Fruit fly (Drosophila melanogaster) whole organism, embryonic: Measurements from ENCODE around the gene CG10348.

Experiments used
- ATbp ChIP-seq: fragments of 200-800 bp; sonication (Bioruptor generic); optimal IDR thresholded peaks from 2 replicates; lab custom pipeline; 2017; ENCODE audit warnings: missing biosample characterization, mild to moderate bottlenecking, missing genetic modification characterization, missing genetic modification reagents
- B-H1 ChIP-seq: fragments of 200-800 bp; sonication (Bioruptor generic); IDR thresholded peaks from 3 replicates; pipeline ENCODE4 v1.3.6; 2022; ENCODE audit warnings: missing biosample characterization, missing genetic modification characterization
- CG1024 ChIP-seq: fragments of 200-800 bp; sonication (Bioruptor generic); IDR thresholded peaks from 2 replicates; pipeline ENCODE4 v1.3.6; 2022; ENCODE audit warnings: missing biosample characterization, missing genetic modification characterization
- CG11456 ChIP-seq: fragments of 200-800 bp; sonication (Bioruptor generic); IDR thresholded peaks from 3 replicates; pipeline ENCODE4 v1.3.6; 2022; ENCODE audit warnings: missing biosample characterization, missing genetic modification characterization
- CG11695 ChIP-seq: fragments of 200-800 bp; sonication (Bioruptor generic); IDR thresholded peaks from 3 replicates; pipeline ENCODE4 v1.3.6; 2022; ENCODE audit warnings: missing biosample characterization, missing genetic modification characterization
- CG12391 ChIP-seq: fragments of 200-800 bp; sonication (Bioruptor generic); optimal IDR thresholded peaks from 3 replicates; lab custom pipeline; 2018; ENCODE audit warnings: missing biosample characterization, mild to moderate bottlenecking, missing genetic modification characterization, moderate library complexity
- CG13424 ChIP-seq: fragments of 200-800 bp; sonication (Bioruptor generic); optimal IDR thresholded peaks from 2 replicates; lab custom pipeline; 2019; ENCODE audit warnings: missing biosample characterization, mild to moderate bottlenecking, missing genetic modification characterization, moderate library complexity
- CG13624 ChIP-seq: fragments of 200-800 bp; sonication (Bioruptor generic); optimal IDR thresholded peaks from 2 replicates; lab custom pipeline; 2016; ENCODE audit warnings: missing biosample characterization, missing genetic modification characterization
- CG1603 ChIP-seq: fragments of 200-800 bp; sonication (Bioruptor generic); optimal IDR thresholded peaks from 2 replicates; lab custom pipeline; 2019; ENCODE audit warnings: missing biosample characterization, mild to moderate bottlenecking, missing genetic modification characterization, moderate library complexity
- CG17802 ChIP-seq: fragments of 200-800 bp; sonication (Bioruptor generic); optimal IDR thresholded peaks from 2 replicates; lab custom pipeline; 2018; ENCODE audit warnings: missing biosample characterization, mild to moderate bottlenecking, missing genetic modification characterization, moderate library complexity
- CG17912 ChIP-seq: fragments of 200-800 bp; sonication (Bioruptor generic); optimal IDR thresholded peaks from 2 replicates; lab custom pipeline; 2018; ENCODE audit warnings: missing biosample characterization, mild to moderate bottlenecking, missing genetic modification characterization
- CG18262 ChIP-seq: fragments of 200-800 bp; optimal IDR thresholded peaks from 3 replicates; lab custom pipeline; 2019; ENCODE audit warnings: missing biosample characterization, mild to moderate bottlenecking, missing genetic modification characterization, moderate library complexity
- CG31365 ChIP-seq: fragments of 200-800 bp; sonication (Bioruptor generic); optimal IDR thresholded peaks from 2 replicates; lab custom pipeline; 2018; ENCODE audit warnings: missing biosample characterization, mild to moderate bottlenecking, missing genetic modification characterization
- CG42726 ChIP-seq: fragments of 200-800 bp; sonication (Bioruptor generic); IDR thresholded peaks from 2 replicates; pipeline ENCODE4 v1.3.6; 2022; ENCODE audit warnings: missing biosample characterization, missing genetic modification characterization; ENCODE audit not compliant: partially characterized antibody
- CG4404 ChIP-seq: fragments of 200-800 bp; sonication (Bioruptor generic); IDR thresholded peaks from 2 replicates; pipeline ENCODE4 v1.3.6; 2022; ENCODE audit warnings: missing biosample characterization, missing genetic modification characterization
- CG4820 ChIP-seq: fragments of 200-800 bp; sonication (Bioruptor generic); optimal IDR thresholded peaks from 3 replicates; lab custom pipeline; 2016; ENCODE audit warnings: missing biosample characterization, missing genetic modification characterization
- CG6654 ChIP-seq: fragments of 200-800 bp; sonication (Bioruptor generic); optimal IDR thresholded peaks from 2 replicates; lab custom pipeline; 2017; ENCODE audit warnings: missing biosample characterization, mild to moderate bottlenecking, missing genetic modification characterization
- CG6813 ChIP-seq: fragments of 200-800 bp; sonication (Bioruptor generic); optimal IDR thresholded peaks from 2 replicates; lab custom pipeline; 2017; ENCODE audit warnings: missing biosample characterization, missing genetic modification characterization, mild to moderate bottlenecking, moderate library complexity, missing genetic modification reagents
- CG7745 ChIP-seq: fragments of 200-800 bp; sonication (Bioruptor generic); optimal IDR thresholded peaks from 2 replicates; lab custom pipeline; 2018; ENCODE audit warnings: missing biosample characterization, mild to moderate bottlenecking, missing genetic modification characterization, moderate library complexity
- CG7839 ChIP-seq: fragments of 200-800 bp; sonication (Bioruptor generic); optimal IDR thresholded peaks from 3 replicates; lab custom pipeline; 2018; ENCODE audit warnings: missing biosample characterization, mild to moderate bottlenecking, missing genetic modification characterization, moderate library complexity
- CoRest ChIP-seq: fragments of 200-800 bp; sonication (Bioruptor generic); optimal IDR thresholded peaks from 3 replicates; lab custom pipeline; 2018; ENCODE audit warnings: missing biosample characterization, mild to moderate bottlenecking, missing genetic modification characterization, moderate library complexity
- Dek ChIP-seq: fragments of 200-800 bp; sonication (Bioruptor generic); optimal IDR thresholded peaks from 3 replicates; lab custom pipeline; 2019; ENCODE audit warnings: missing biosample characterization, mild to moderate bottlenecking, missing genetic modification characterization, moderate library complexity
- Elba2 ChIP-seq: fragments of 200-800 bp; sonication (Bioruptor generic); optimal IDR thresholded peaks from 3 replicates; lab custom pipeline; 2016; ENCODE audit warnings: missing biosample characterization, missing genetic modification characterization
- HmgZ ChIP-seq: fragments of 200-800 bp; sonication (Bioruptor generic); optimal IDR thresholded peaks from 2 replicates; lab custom pipeline; 2018; ENCODE audit warnings: missing biosample characterization, mild to moderate bottlenecking, missing genetic modification characterization
- Hr39 ChIP-seq: fragments of >200 bp; optimal IDR thresholded peaks from 2 replicates; lab custom pipeline; 2017
- Hr51 ChIP-seq, 2 experiments: fragments of 200-800 bp; sonication (Bioruptor generic); optimal IDR thresholded peaks; 2 replicates in 1 of 2; 3 replicates in 1 of 2; lab custom pipeline; 2016 to 2018; ENCODE audit warnings: missing biosample characterization in 2 of 2, missing genetic modification characterization in 2 of 2, mild to moderate bottlenecking in 1 of 2, moderate library complexity in 1 of 2
- Oaz ChIP-seq: fragments of 200-800 bp; sonication (Bioruptor generic); IDR thresholded peaks from 2 replicates; pipeline ENCODE4 v1.3.6; 2022; ENCODE audit warnings: missing biosample characterization, missing genetic modification characterization
- Ravus ChIP-seq: fragments of 200-800 bp; sonication (Bioruptor generic); IDR thresholded peaks from 2 replicates; pipeline ENCODE4 v1.3.6; 2022; ENCODE audit warnings: missing biosample characterization, missing genetic modification characterization
- Taf1 ChIP-seq: fragments of 200-800 bp; sonication (Bioruptor generic); IDR thresholded peaks from 2 replicates; pipeline ENCODE4 v1.3.6; 2022; ENCODE audit warnings: missing biosample characterization, missing genetic modification characterization
- Trl ChIP-seq, 3 experiments: fragments of >200 bp in 2 of 3; fragments of 200-800 bp in 1 of 3; sonication (Bioruptor generic) in 1 of 3; optimal IDR thresholded peaks; 2 replicates in 1 of 3; 3 replicates in 2 of 3; lab custom pipeline; 2016 to 2017; ENCODE audit warnings: missing biosample characterization in 1 of 3, missing genetic modification characterization in 1 of 3
- Vsx1 ChIP-seq: fragments of 200-800 bp; sonication (Bioruptor generic); optimal IDR thresholded peaks from 2 replicates; lab custom pipeline; 2017; ENCODE audit warnings: missing biosample characterization, mild to moderate bottlenecking, missing genetic modification characterization, missing genetic modification reagents
- bsh ChIP-seq, 2 experiments: fragments of 200-800 bp; sonication (Bioruptor generic); optimal IDR thresholded peaks; 2 replicates each; lab custom pipeline; 2017 to 2018; ENCODE audit warnings: mild to moderate bottlenecking in 2 of 2, missing biosample characterization in 2 of 2, missing genetic modification characterization in 2 of 2, moderate library complexity in 1 of 2
- en ChIP-seq: fragments of 200-800 bp; sonication (Bioruptor generic); optimal IDR thresholded peaks from 2 replicates; lab custom pipeline; 2016; ENCODE audit warnings: missing biosample characterization, missing genetic modification characterization
- eve ChIP-seq, 2 experiments: fragments of >200 bp; optimal IDR thresholded peaks; 2 replicates each; lab custom pipeline; 2017; ENCODE audit warnings: missing biosample characterization in 2 of 2, missing genetic modification characterization in 2 of 2
- fd96Cb ChIP-seq: fragments of 200-800 bp; sonication (Bioruptor generic); optimal IDR thresholded peaks from 2 replicates; lab custom pipeline; 2018; ENCODE audit warnings: missing biosample characterization, mild to moderate bottlenecking, missing genetic modification characterization, moderate library complexity
- gce ChIP-seq: fragments of 200-800 bp; sonication (Bioruptor generic); IDR thresholded peaks from 3 replicates; pipeline ENCODE4 v1.3.6; 2022; ENCODE audit warnings: missing biosample characterization, missing genetic modification characterization
- gcm ChIP-seq: fragments of 200-800 bp; sonication (Bioruptor generic); optimal IDR thresholded peaks from 2 replicates; lab custom pipeline; 2019; ENCODE audit warnings: missing biosample characterization, mild to moderate bottlenecking, missing genetic modification characterization, moderate library complexity
- gcm2 ChIP-seq: fragments of 200-800 bp; sonication (Bioruptor generic); optimal IDR thresholded peaks from 2 replicates; lab custom pipeline; 2016; ENCODE audit warnings: missing biosample characterization, missing genetic modification characterization
- grau ChIP-seq: fragments of 200-800 bp; optimal IDR thresholded peaks from 3 replicates; lab custom pipeline; 2019; ENCODE audit warnings: missing biosample characterization, mild to moderate bottlenecking, missing genetic modification characterization, moderate library complexity
- gsb ChIP-seq: fragments of 200-800 bp; sonication (Bioruptor generic); IDR thresholded peaks from 2 replicates; pipeline ENCODE4 v1.3.6; 2022; ENCODE audit warnings: missing biosample characterization, missing genetic modification characterization
- ham ChIP-seq: fragments of 200-800 bp; sonication (Bioruptor generic); IDR thresholded peaks from 2 replicates; pipeline ENCODE4 v1.3.6; 2022; ENCODE audit warnings: missing biosample characterization, missing genetic modification characterization
- knrl ChIP-seq: fragments of 200-800 bp; sonication (Bioruptor generic); IDR thresholded peaks from 3 replicates; pipeline ENCODE4 v1.3.6; 2022; ENCODE audit warnings: missing biosample characterization, missing genetic modification characterization; ENCODE audit not compliant: partially characterized antibody
- lilli ChIP-seq: fragments of 200-800 bp; sonication (Bioruptor generic); optimal IDR thresholded peaks from 3 replicates; lab custom pipeline; 2016; ENCODE audit warnings: missing biosample characterization, missing genetic modification characterization
- luna ChIP-seq: fragments of 200-800 bp; sonication (Bioruptor generic); optimal IDR thresholded peaks from 2 replicates; lab custom pipeline; 2016; ENCODE audit warnings: missing biosample characterization, missing genetic modification characterization
- odd ChIP-seq: fragments of 200-800 bp; sonication (Bioruptor generic); optimal IDR thresholded peaks from 2 replicates; lab custom pipeline; 2017; ENCODE audit warnings: missing biosample characterization, mild to moderate bottlenecking, missing genetic modification characterization
- tio ChIP-seq: fragments of 200-800 bp; sonication (Bioruptor generic); optimal IDR thresholded peaks from 2 replicates; lab custom pipeline; 2017; ENCODE audit warnings: missing biosample characterization, missing genetic modification characterization, inconsistent platforms
- ttk ChIP-seq: fragments of 200-800 bp; sonication (Bioruptor generic); IDR thresholded peaks from 2 replicates; pipeline ENCODE4 v2.1.2; 2022; ENCODE audit warnings: missing biosample characterization, missing genetic modification characterization
- z ChIP-seq: fragments of 200-800 bp; sonication (Bioruptor generic); IDR thresholded peaks from 3 replicates; pipeline ENCODE4 v1.3.6; 2022; ENCODE audit warnings: missing biosample characterization, missing genetic modification characterization
- zfh2 ChIP-seq: fragments of 200-800 bp; sonication (Bioruptor generic); optimal IDR thresholded peaks from 2 replicates; lab custom pipeline; 2016; ENCODE audit warnings: missing biosample characterization, missing genetic modification characterization

Gene CG10348

dm6 chr2L:18665952-18666606 is 66.2 kb downstream of the CG10348 start (continued):
- TF ChIP-seq CG1024 (no peak), CG13624 (GFP tag; lab: Kevin White, UChicago) (peak; percentile 64), CG6654 (GFP tag; lab: Kevin White, UChicago) (no peak), gsb (GFP tag; lab: Robert Waterston, UW) (no peak), gcm2 (GFP tag; lab: Kevin White, UChicago) (no peak), CG42726 (peak; percentile 77), gce (GFP tag; lab: Robert Waterston, UW) (no peak), z (GFP tag; lab: Robert Waterston, UW) (no peak), CG11456 (GFP tag; lab: Robert Waterston, UW) (peak; percentile 90), CG4820 (GFP tag; lab: Kevin White, UChicago) (peak; percentile 39), en (GFP tag; lab: Kevin White, UChicago) (peak; percentile 5), grau (tag; lab: Kevin White, UChicago) (no peak), CG11695 (GFP tag; lab: Robert Waterston, UW) (no peak), CG17912 (GFP tag; lab: Kevin White, UChicago) (no peak), CG7745 (tag; lab: Kevin White, UChicago) (no peak), CG31365 (tag; lab: Kevin White, UChicago) (peak; percentile 8), lilli (GFP tag; lab: Kevin White, UChicago) (peak; percentile 60), CG7839 (tag; lab: Kevin White, UChicago) (no peak), CG17802 (tag; lab: Kevin White, UChicago) (peak; percentile 37), eve (GFP tag; optimal IDR thresholded peaks at IDR 0.05; lab: Kevin White, UChicago) (no peak), Ravus (GFP tag; lab: Robert Waterston, UW) (no peak), Hr39 (lab: Kevin White, UChicago) (no peak), zfh2 (GFP tag; lab: Kevin White, UChicago) (peak; percentile 7), Trl (optimal IDR thresholded peaks at IDR 0.05; lab: Kevin White, UChicago) (no peak), Trl (GFP tag; optimal IDR thresholded peaks at IDR 0.05; lab: Kevin White, UChicago) (peak; percentile 45), HmgZ (tag; lab: Kevin White, UChicago) (peak; percentile 70), CG1603 (no peak), CG12391 (peak; percentile 17), Elba2 (GFP tag; lab: Kevin White, UChicago) (peak; percentile 2), fd96Cb (tag; lab: Kevin White, UChicago) (no peak), CG4404 (GFP tag; lab: Robert Waterston, UW) (no peak), Taf1 (GFP tag; lab: Robert Waterston, UW) (no peak), CG13424 (tag; lab: Kevin White, UChicago) (peak; percentile 10), knrl (GFP tag; lab: Robert Waterston, UW) (peak; percentile 60; the same call in 2 of the 3 replicates), ttk (GFP tag; lab: Robert Waterston, UW) (no peak; the same call in 1 of the 2 replicates), odd (GFP tag; lab: Kevin White, UChicago) (no peak), Vsx1 (GFP tag; lab: Kevin White, UChicago) (no peak), Oaz (GFP tag; lab: Robert Waterston, UW) (no peak), B-H1 (no peak), CoRest (peak; percentile 63), CG18262 (tag; lab: Kevin White, UChicago) (peak; percentile 35), Hr51 (GFP tag; optimal IDR thresholded peaks at IDR 0.05; lab: Kevin White, UChicago) (peak in 1 of 2 experiments; percentile 2), ham (GFP tag; lab: Robert Waterston, UW) (no peak), Dek (tag; lab: Kevin White, UChicago) (peak; percentile 8), luna (GFP tag; lab: Kevin White, UChicago) (no peak), CG6813 (GFP tag; lab: Kevin White, UChicago) (peak; percentile 13), bsh (GFP tag; optimal IDR thresholded peaks at IDR 0.05; lab: Kevin White, UChicago) (no peak), gcm (no peak), tio (no peak), ATbp (GFP tag; lab: Kevin White, UChicago) (no peak)
